Fruit fly (Drosophila melanogaster) whole organism, embryonic: ENCODE results near the gene CG9514.

ENCODE experiments used
- Asciz ChIP-seq: fragments of 200-800 bp; sonication (Bioruptor generic); optimal IDR thresholded peaks from 2 replicates; lab custom pipeline; 2017; ENCODE audit warnings: missing biosample characterization, mild to moderate bottlenecking, missing genetic modification characterization, missing genetic modification reagents
- Bgb ChIP-seq: fragments of 200-800 bp; sonication (Bioruptor generic); IDR thresholded peaks from 2 replicates; pipeline ENCODE4 v1.3.6; 2022; ENCODE audit warnings: missing biosample characterization, missing genetic modification characterization; ENCODE audit not compliant: partially characterized antibody
- CG10462 ChIP-seq: fragments of 200-800 bp; sonication (Bioruptor generic); optimal IDR thresholded peaks from 2 replicates; lab custom pipeline; 2016; ENCODE audit warnings: missing biosample characterization, missing genetic modification characterization
- CG11456 ChIP-seq: fragments of 200-800 bp; sonication (Bioruptor generic); IDR thresholded peaks from 3 replicates; pipeline ENCODE4 v1.3.6; 2022; ENCODE audit warnings: missing biosample characterization, missing genetic modification characterization
- CG11560 ChIP-seq: fragments of 200-800 bp; sonication (Bioruptor generic); IDR thresholded peaks from 3 replicates; pipeline ENCODE4 v1.3.6; 2022; ENCODE audit warnings: missing biosample characterization, missing genetic modification characterization
- CG12071 ChIP-seq: fragments of 200-800 bp; sonication (Bioruptor generic); optimal IDR thresholded peaks from 3 replicates; lab custom pipeline; 2018; ENCODE audit warnings: missing biosample characterization, mild to moderate bottlenecking, missing genetic modification characterization
- CG12219 ChIP-seq: fragments of 200-800 bp; sonication (Bioruptor generic); optimal IDR thresholded peaks from 3 replicates; lab custom pipeline; 2018; ENCODE audit warnings: missing biosample characterization, mild to moderate bottlenecking, missing genetic modification characterization
- CG14050 ChIP-seq: fragments of 200-800 bp; sonication (Bioruptor generic); IDR thresholded peaks from 3 replicates; pipeline ENCODE4 v1.3.6; 2022; ENCODE audit warnings: missing biosample characterization, missing genetic modification characterization
- CG1647 ChIP-seq: fragments of 200-800 bp; sonication (Bioruptor generic); optimal IDR thresholded peaks from 3 replicates; lab custom pipeline; 2016; ENCODE audit warnings: missing biosample characterization, missing genetic modification characterization
- CG17186 ChIP-seq: fragments of 200-800 bp; sonication (Bioruptor generic); optimal IDR thresholded peaks from 3 replicates; lab custom pipeline; 2017; ENCODE audit warnings: missing biosample characterization, missing genetic modification reagents, missing genetic modification characterization
- CG17359 ChIP-seq: fragments of 200-800 bp; sonication (Bioruptor generic); optimal IDR thresholded peaks from 3 replicates; lab custom pipeline; 2018; ENCODE audit warnings: missing biosample characterization, mild to moderate bottlenecking, missing genetic modification characterization, moderate library complexity
- CG17912 ChIP-seq: fragments of 200-800 bp; sonication (Bioruptor generic); optimal IDR thresholded peaks from 2 replicates; lab custom pipeline; 2018; ENCODE audit warnings: missing biosample characterization, mild to moderate bottlenecking, missing genetic modification characterization
- CG2202 ChIP-seq: fragments of 200-800 bp; sonication (Bioruptor generic); optimal IDR thresholded peaks from 2 replicates; lab custom pipeline; 2018; ENCODE audit warnings: missing biosample characterization, mild to moderate bottlenecking, missing genetic modification characterization
- CG33557 ChIP-seq: fragments of 200-800 bp; sonication (Bioruptor generic); optimal IDR thresholded peaks from 2 replicates; lab custom pipeline; 2019; ENCODE audit warnings: missing biosample characterization, mild to moderate bottlenecking, missing genetic modification characterization, moderate library complexity
- CG3847 ChIP-seq: fragments of 200-800 bp; sonication (Bioruptor generic); IDR thresholded peaks from 2 replicates; pipeline ENCODE4 v1.3.6; 2022; ENCODE audit warnings: missing biosample characterization, missing genetic modification characterization
- CG4707 ChIP-seq: fragments of 200-800 bp; sonication (Bioruptor generic); optimal IDR thresholded peaks from 2 replicates; lab custom pipeline; 2018; ENCODE audit warnings: missing biosample characterization, mild to moderate bottlenecking, missing genetic modification characterization, moderate library complexity
- CG5953 ChIP-seq: fragments of 200-800 bp; sonication (Bioruptor generic); IDR thresholded peaks from 2 replicates; pipeline ENCODE4 v1.3.6; 2022; ENCODE audit warnings: missing biosample characterization, missing genetic modification characterization
- CG7271 ChIP-seq: fragments of 200-800 bp; sonication (Bioruptor generic); optimal IDR thresholded peaks from 2 replicates; lab custom pipeline; 2018; ENCODE audit warnings: missing biosample characterization, mild to moderate bottlenecking, missing genetic modification characterization, moderate library complexity
- CG7786 ChIP-seq: fragments of 200-800 bp; sonication (Bioruptor generic); optimal IDR thresholded peaks from 2 replicates; lab custom pipeline; 2016; ENCODE audit warnings: missing biosample characterization, missing genetic modification characterization
- CG9797 ChIP-seq: fragments of 200-800 bp; sonication (Bioruptor generic); optimal IDR thresholded peaks from 3 replicates; lab custom pipeline; 2018; ENCODE audit warnings: missing biosample characterization, mild to moderate bottlenecking, missing genetic modification characterization
- D ChIP-seq, 2 experiments: fragments of 200-800 bp in 1 of 2; fragments of >200 bp in 1 of 2; sonication (Bioruptor generic) in 1 of 2; optimal IDR thresholded peaks; 2 replicates in 1 of 2; 3 replicates in 1 of 2; lab custom pipeline; 2017; ENCODE audit warnings: mild to moderate bottlenecking in 1 of 2, missing biosample characterization in 1 of 2, missing genetic modification characterization in 1 of 2, missing genetic modification reagents in 1 of 2
- GATAe ChIP-seq: fragments of 200-800 bp; sonication (Bioruptor generic); conservative IDR thresholded peaks from 2 replicates; pipeline ENCODE4 v1.3.6; 2022; ENCODE audit warnings: missing biosample characterization, missing genetic modification characterization
- Gsc ChIP-seq: fragments of 200-800 bp; sonication (Bioruptor generic); IDR thresholded peaks from 2 replicates; pipeline ENCODE4 v1.3.6; 2022; ENCODE audit warnings: missing biosample characterization, missing genetic modification characterization
- Hr39 ChIP-seq: fragments of >200 bp; optimal IDR thresholded peaks from 2 replicates; lab custom pipeline; 2017
- Hr51 ChIP-seq, 2 experiments: fragments of 200-800 bp; sonication (Bioruptor generic); optimal IDR thresholded peaks; 2 replicates in 1 of 2; 3 replicates in 1 of 2; lab custom pipeline; 2016 to 2018; ENCODE audit warnings: missing biosample characterization in 2 of 2, missing genetic modification characterization in 2 of 2, mild to moderate bottlenecking in 1 of 2, moderate library complexity in 1 of 2
- Mad ChIP-seq: fragments of 200-800 bp; sonication (Bioruptor generic); optimal IDR thresholded peaks from 2 replicates; lab custom pipeline; 2016; ENCODE audit warnings: missing biosample characterization, missing genetic modification characterization
- PHDP ChIP-seq: fragments of 200-800 bp; sonication (Bioruptor generic); optimal IDR thresholded peaks from 3 replicates; lab custom pipeline; 2018; ENCODE audit warnings: missing biosample characterization, mild to moderate bottlenecking, missing genetic modification characterization, moderate library complexity
- Rx ChIP-seq: fragments of 200-800 bp; sonication (Bioruptor generic); IDR thresholded peaks from 2 replicates; pipeline ENCODE4 v1.3.6; 2022; ENCODE audit warnings: missing biosample characterization, missing genetic modification characterization
- Six4 ChIP-seq: fragments of 200-800 bp; sonication (Bioruptor generic); optimal IDR thresholded peaks from 2 replicates; lab custom pipeline; 2016; ENCODE audit warnings: missing biosample characterization, missing genetic modification characterization
- caup ChIP-seq: fragments of 200-800 bp; sonication (Bioruptor generic); optimal IDR thresholded peaks from 3 replicates; lab custom pipeline; 2017; ENCODE audit warnings: missing biosample characterization, mild to moderate bottlenecking, missing genetic modification characterization, moderate library complexity; ENCODE audit not compliant: severe bottlenecking
- chif ChIP-seq, 2 experiments: fragments of 200-800 bp; sonication (Bioruptor generic); optimal IDR thresholded peaks; 3 replicates each; lab custom pipeline; 2016; ENCODE audit warnings: missing biosample characterization in 2 of 2, missing genetic modification characterization in 2 of 2
- dimm ChIP-seq: fragments of 200-800 bp; sonication (Bioruptor generic); IDR thresholded peaks from 2 replicates; pipeline ENCODE4 v1.3.6; 2022; ENCODE audit warnings: missing biosample characterization, missing genetic modification characterization
- ems ChIP-seq: fragments of 200-800 bp; sonication (Bioruptor generic); optimal IDR thresholded peaks from 3 replicates; lab custom pipeline; 2016; ENCODE audit warnings: missing biosample characterization, missing genetic modification characterization
- en ChIP-seq: fragments of 200-800 bp; sonication (Bioruptor generic); optimal IDR thresholded peaks from 2 replicates; lab custom pipeline; 2016; ENCODE audit warnings: missing biosample characterization, missing genetic modification characterization
- eve ChIP-seq, 2 experiments: fragments of >200 bp; optimal IDR thresholded peaks; 2 replicates each; lab custom pipeline; 2017; ENCODE audit warnings: missing biosample characterization in 2 of 2, missing genetic modification characterization in 2 of 2
- gsb-n ChIP-seq: fragments of 200-800 bp; sonication (Bioruptor generic); optimal IDR thresholded peaks from 3 replicates; lab custom pipeline; 2018; ENCODE audit warnings: missing biosample characterization, mild to moderate bottlenecking, missing genetic modification characterization
- her ChIP-seq: fragments of 200-800 bp; sonication (Bioruptor generic); optimal IDR thresholded peaks from 2 replicates; lab custom pipeline; 2016; ENCODE audit warnings: missing biosample characterization, missing genetic modification characterization
- kni ChIP-seq: fragments of 200-800 bp; sonication (Bioruptor generic); optimal IDR thresholded peaks from 3 replicates; lab custom pipeline; 2017; ENCODE audit warnings: mild to moderate bottlenecking, missing biosample characterization, missing genetic modification reagents, missing genetic modification characterization
- knrl ChIP-seq: fragments of 200-800 bp; sonication (Bioruptor generic); IDR thresholded peaks from 3 replicates; pipeline ENCODE4 v1.3.6; 2022; ENCODE audit warnings: missing biosample characterization, missing genetic modification characterization; ENCODE audit not compliant: partially characterized antibody
- lmd ChIP-seq: fragments of 200-800 bp; sonication (Bioruptor generic); IDR thresholded peaks from 2 replicates; pipeline ENCODE4 v1.3.6; 2022; ENCODE audit warnings: missing biosample characterization, missing genetic modification characterization
- lola ChIP-seq, 3 experiments: fragments of >200 bp in 2 of 3; fragments of 200-800 bp in 1 of 3; sonication (Bioruptor generic) in 1 of 3; optimal IDR thresholded peaks; 2 replicates each; lab custom pipeline; 2017 to 2019; ENCODE audit warnings: missing biosample characterization in 3 of 3, missing genetic modification characterization in 3 of 3, mild to moderate bottlenecking in 1 of 3, moderate library complexity in 1 of 3
- luna ChIP-seq: fragments of 200-800 bp; sonication (Bioruptor generic); optimal IDR thresholded peaks from 2 replicates; lab custom pipeline; 2016; ENCODE audit warnings: missing biosample characterization, missing genetic modification characterization
- oc ChIP-seq: fragments of 200-800 bp; sonication (Bioruptor generic); optimal IDR thresholded peaks from 2 replicates; lab custom pipeline; 2018; ENCODE audit warnings: missing biosample characterization, mild to moderate bottlenecking, missing genetic modification characterization, moderate library complexity
- shn ChIP-seq: fragments of 200-800 bp; sonication (Bioruptor generic); optimal IDR thresholded peaks from 3 replicates; lab custom pipeline; 2016; ENCODE audit warnings: missing biosample characterization, missing genetic modification characterization
- sqz ChIP-seq: fragments of 200-800 bp; sonication (Bioruptor generic); optimal IDR thresholded peaks from 3 replicates; lab custom pipeline; 2018; ENCODE audit warnings: missing biosample characterization, mild to moderate bottlenecking, missing genetic modification characterization
- tup ChIP-seq: fragments of 200-800 bp; sonication (Bioruptor generic); optimal IDR thresholded peaks from 2 replicates; lab custom pipeline; 2016; ENCODE audit warnings: missing biosample characterization, mild to moderate bottlenecking, missing genetic modification characterization, moderate library complexity
- vvl ChIP-seq: fragments of 200-800 bp; sonication (Bioruptor generic); IDR thresholded peaks from 2 replicates; pipeline ENCODE4 v1.3.6; 2022; ENCODE audit warnings: missing biosample characterization, missing genetic modification characterization
- wek ChIP-seq: fragments of 200-800 bp; sonication (Bioruptor generic); optimal IDR thresholded peaks from 3 replicates; lab custom pipeline; 2018; ENCODE audit warnings: missing biosample characterization, mild to moderate bottlenecking, missing genetic modification characterization, moderate library complexity
- zen ChIP-seq: fragments of 200-800 bp; sonication (Bioruptor generic); optimal IDR thresholded peaks from 3 replicates; lab custom pipeline; 2018; ENCODE audit warnings: missing biosample characterization, mild to moderate bottlenecking, missing genetic modification characterization, moderate library complexity
- zfh2 ChIP-seq: fragments of 200-800 bp; sonication (Bioruptor generic); optimal IDR thresholded peaks from 2 replicates; lab custom pipeline; 2016; ENCODE audit warnings: missing biosample characterization, missing genetic modification characterization

CG9514 gene

DNA sequence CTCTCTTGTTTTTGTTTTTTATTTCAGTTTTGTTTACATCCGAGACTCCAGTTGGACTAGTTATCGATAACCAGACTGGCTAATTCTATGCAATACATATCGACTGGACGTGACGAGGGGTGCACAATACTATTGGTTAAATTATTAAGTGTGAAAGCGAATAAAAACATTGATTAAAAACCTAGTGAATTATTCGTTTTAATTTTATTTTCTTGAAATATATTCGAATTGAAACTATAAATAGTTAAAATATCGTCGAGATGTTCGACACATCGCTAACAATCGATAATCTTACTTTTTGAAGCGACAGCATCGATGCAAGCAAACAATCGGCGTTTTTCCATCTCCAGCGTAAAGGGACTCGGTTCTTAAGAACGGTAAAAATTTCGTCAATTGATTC is 57.6 kb downstream of the CG9514 start, which contains the start of the genes CG32590 and Flo2 (continued):
- TF ChIP-seq shn = peak; percentile 51
- peak; percentile 80 for TF ChIP-seq CG11456 (GFP tag; lab: Robert Waterston, UW)
- TF ChIP-seq knrl (GFP tag; lab: Robert Waterston, UW) = peak; percentile 96
- peak; percentile 66 for TF ChIP-seq CG7786 (GFP tag; lab: Kevin White, UChicago)
- peak; percentile 73 for TF ChIP-seq zen (tag; lab: Kevin White, UChicago)
- peak; percentile 47 for TF ChIP-seq CG1647 (GFP tag; lab: Kevin White, UChicago)
- TF ChIP-seq CG12219 (GFP tag; lab: Kevin White, UChicago) = no peak
- no peak for TF ChIP-seq CG9797 (GFP tag; lab: Kevin White, UChicago)
- TF ChIP-seq lola (GFP tag; optimal IDR thresholded peaks at IDR 0.05; lab: Kevin White, UChicago) = peak in 1 of 3 experiments; percentile 57
- peak; percentile 39 to 74 for TF ChIP-seq Hr51 (GFP tag; optimal IDR thresholded peaks at IDR 0.05; lab: Kevin White, UChicago)
- TF ChIP-seq CG3847 (GFP tag; lab: Robert Waterston, UW) = peak; percentile 81
- TF ChIP-seq Hr39 = no peak
- TF ChIP-seq GATAe (GFP tag; lab: Robert Waterston, UW) = no peak; the same call in 1 of the 2 replicates
- peak; percentile 25; the same call in 1 of the 2 replicates for TF ChIP-seq Gsc
- no peak for TF ChIP-seq CG4707 (GFP tag; lab: Kevin White, UChicago)
- TF ChIP-seq Mad = peak; percentile 66
- TF ChIP-seq CG17912 (GFP tag; lab: Kevin White, UChicago) = no peak
- TF ChIP-seq PHDP = peak; percentile 60
- TF ChIP-seq Rx (GFP tag; lab: Robert Waterston, UW) = peak; percentile 28; the same call in 1 of the 2 replicates
- peak; percentile 55 for TF ChIP-seq tup (GFP tag; lab: Kevin White, UChicago)
- TF ChIP-seq sqz (GFP tag; lab: Kevin White, UChicago) = no peak
- TF ChIP-seq D (optimal IDR thresholded peaks at IDR 0.05; lab: Kevin White, UChicago) = no peak
- TF ChIP-seq D (GFP tag; optimal IDR thresholded peaks at IDR 0.05; lab: Kevin White, UChicago) = no peak
- TF ChIP-seq dimm (GFP tag; lab: Robert Waterston, UW) = 0 out of 2 replicates have a peak, but pooled peaks have one; percentile 5
- peak; percentile 15 for TF ChIP-seq CG7271 (tag; lab: Kevin White, UChicago)
- peak; percentile 12 for TF ChIP-seq CG33557 (GFP tag; lab: Kevin White, UChicago)
- no peak for TF ChIP-seq en
- TF ChIP-seq Asciz (GFP tag; lab: Kevin White, UChicago) = no peak
- peak; percentile 57 for TF ChIP-seq CG10462
- TF ChIP-seq caup (GFP tag; lab: Kevin White, UChicago) = peak; percentile 48
- peak; percentile 17 for TF ChIP-seq her (GFP tag; lab: Kevin White, UChicago)
- TF ChIP-seq CG2202 (tag; lab: Kevin White, UChicago) = peak; percentile 6
- peak; percentile 64 to 68 for TF ChIP-seq chif (GFP tag; optimal IDR thresholded peaks at IDR 0.05; lab: Kevin White, UChicago)
- peak; percentile 72 for TF ChIP-seq ems (GFP tag; lab: Kevin White, UChicago)
- peak; percentile 6 for TF ChIP-seq CG12071 (GFP tag; lab: Kevin White, UChicago)
- TF ChIP-seq vvl (GFP tag; lab: Robert Waterston, UW) = peak; percentile 90
- TF ChIP-seq wek (GFP tag; lab: Kevin White, UChicago) = no peak
- peak; percentile 41; the same call in 1 of the 2 replicates for TF ChIP-seq CG5953
- no peak for TF ChIP-seq oc (tag; lab: Kevin White, UChicago)
- TF ChIP-seq CG11560 (tag; lab: Robert Waterston, UW) = peak; percentile 79
- TF ChIP-seq kni (GFP tag; lab: Kevin White, UChicago) = no peak
- peak; percentile 70 for TF ChIP-seq CG17359 (tag; lab: Kevin White, UChicago)
- TF ChIP-seq eve (GFP tag; optimal IDR thresholded peaks at IDR 0.05; lab: Kevin White, UChicago) = no peak
- TF ChIP-seq gsb-n = peak; percentile 44
- TF ChIP-seq luna (GFP tag; lab: Kevin White, UChicago) = no peak
- peak; percentile 63 for TF ChIP-seq Six4 (GFP tag; lab: Kevin White, UChicago)
- TF ChIP-seq zfh2 (GFP tag; lab: Kevin White, UChicago) = peak; percentile 77
- TF ChIP-seq CG14050 (GFP tag; lab: Robert Waterston, UW) = 0 out of 3 replicates have a peak, but pooled peaks have one; percentile 45
- peak; percentile 12 for TF ChIP-seq CG17186 (GFP tag; lab: Kevin White, UChicago)
- TF ChIP-seq Bgb (GFP tag; lab: Robert Waterston, UW) = peak; percentile 95
- peak; percentile 76 for TF ChIP-seq lmd (GFP tag; lab: Robert Waterston, UW)
